Worm (Caenorhabditis elegans): Measurements from ENCODE around the gene pin-2.

- TF ChIP-seq W03F9.2 (tag; optimal IDR thresholded peaks at IDR 0.05): no peak
- TF ChIP-seq him-1 (tag; optimal IDR thresholded peaks at IDR 0.05): no peak
Observed at ce11 chrIV:12746284-12746683, 47.4 kb upstream of the pin-2 start, which contains the start of gene inx-6.

Measured in whole organism, L4/young adult.